Fruit fly (Drosophila melanogaster): ENCODE measurements around the gene Hs3st-B.

The Hs3st-B gene

DNA sequence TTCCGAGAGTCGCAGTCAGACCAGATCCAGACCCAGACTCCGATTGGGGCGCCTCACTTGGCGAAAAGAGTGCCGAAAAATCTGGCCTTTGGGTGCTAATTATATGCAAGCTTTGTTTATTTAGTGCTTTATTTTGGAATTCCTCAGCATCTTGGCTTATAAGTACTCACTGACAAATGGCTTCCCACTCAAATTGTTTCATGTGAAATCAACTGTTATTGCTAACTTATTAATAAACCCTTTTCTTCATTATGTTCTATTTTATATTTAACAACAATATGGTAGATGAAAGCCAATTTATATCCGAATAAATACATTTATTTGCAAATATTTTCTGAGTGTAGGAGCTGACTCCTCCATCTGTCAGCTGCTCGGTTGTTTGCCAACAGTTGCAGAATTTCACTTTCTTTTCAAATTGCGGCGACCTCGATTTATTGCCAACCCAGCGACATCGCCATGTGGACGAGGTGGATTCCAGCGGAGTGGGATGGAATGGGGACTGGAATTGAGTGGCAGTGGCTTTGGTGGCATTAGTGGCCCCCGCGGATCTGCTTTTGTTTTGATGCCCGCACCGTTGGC lies 18.5 kb upstream of the Hs3st-B start:
- TF ChIP-seq psq (optimal IDR thresholded peaks at IDR 0.05) (no peak), CG8478 (optimal IDR thresholded peaks at IDR 0.05) (no peak), usp (GFP tag; optimal IDR thresholded peaks at IDR 0.05) (no peak), Dll (optimal IDR thresholded peaks at IDR 0.05) (no peak), EcR (GFP tag; optimal IDR thresholded peaks at IDR 0.05) (no peak)

DNA sequence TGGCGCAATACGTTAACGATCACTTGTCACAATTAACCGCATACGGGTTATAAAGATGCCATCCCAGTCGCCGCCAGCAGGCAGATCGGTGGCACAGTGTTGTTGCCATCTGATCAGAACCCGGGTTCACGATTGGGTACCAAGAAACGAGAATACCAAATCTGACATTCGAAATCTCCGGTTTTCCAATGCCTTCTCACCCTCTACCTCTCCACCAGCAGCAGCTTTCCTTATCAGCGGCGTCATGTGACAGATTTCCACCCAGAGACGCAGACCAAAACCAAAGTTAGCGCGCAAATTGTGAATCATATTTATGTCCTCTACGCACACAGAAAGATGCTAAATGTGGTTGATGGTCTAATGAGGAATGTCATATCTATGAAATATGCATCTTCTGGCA lies 9.8 kb upstream of the Hs3st-B start:
- TF ChIP-seq CG8478 (optimal IDR thresholded peaks at IDR 0.05) (no peak), pan (optimal IDR thresholded peaks at IDR 0.05) (no peak), Dll (optimal IDR thresholded peaks at IDR 0.05) (no peak), psq (optimal IDR thresholded peaks at IDR 0.05) (no peak), EcR (GFP tag; optimal IDR thresholded peaks at IDR 0.05) (no peak), usp (GFP tag; optimal IDR thresholded peaks at IDR 0.05) (no peak)

DNA sequence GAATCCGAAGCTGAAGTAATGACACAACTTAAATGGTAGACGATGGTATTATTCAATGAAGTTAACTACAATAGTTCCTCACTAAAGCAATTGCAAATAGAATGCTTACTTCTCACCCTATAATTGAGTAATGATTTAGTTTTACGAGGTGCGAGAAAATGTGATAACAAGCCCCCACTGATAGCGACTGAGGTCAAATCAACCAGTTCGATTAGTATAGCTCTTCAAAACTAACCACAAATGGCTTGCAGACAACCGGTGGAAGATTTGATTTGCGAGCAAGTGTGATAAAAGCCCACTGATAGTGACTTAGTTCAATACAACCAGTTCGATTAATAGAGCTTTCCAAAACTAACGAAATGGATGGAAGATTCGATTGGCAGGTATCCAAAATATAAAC lies 9.1 kb upstream of the Hs3st-B start:
- no peak for TF ChIP-seq Dll (optimal IDR thresholded peaks at IDR 0.05)
- TF ChIP-seq EcR (GFP tag; optimal IDR thresholded peaks at IDR 0.05), result no peak
- TF ChIP-seq CG8478 (optimal IDR thresholded peaks at IDR 0.05), result no peak
- no peak for TF ChIP-seq pan (optimal IDR thresholded peaks at IDR 0.05)
- no peak for TF ChIP-seq psq (optimal IDR thresholded peaks at IDR 0.05)
- no peak for TF ChIP-seq usp (GFP tag; optimal IDR thresholded peaks at IDR 0.05)

DNA sequence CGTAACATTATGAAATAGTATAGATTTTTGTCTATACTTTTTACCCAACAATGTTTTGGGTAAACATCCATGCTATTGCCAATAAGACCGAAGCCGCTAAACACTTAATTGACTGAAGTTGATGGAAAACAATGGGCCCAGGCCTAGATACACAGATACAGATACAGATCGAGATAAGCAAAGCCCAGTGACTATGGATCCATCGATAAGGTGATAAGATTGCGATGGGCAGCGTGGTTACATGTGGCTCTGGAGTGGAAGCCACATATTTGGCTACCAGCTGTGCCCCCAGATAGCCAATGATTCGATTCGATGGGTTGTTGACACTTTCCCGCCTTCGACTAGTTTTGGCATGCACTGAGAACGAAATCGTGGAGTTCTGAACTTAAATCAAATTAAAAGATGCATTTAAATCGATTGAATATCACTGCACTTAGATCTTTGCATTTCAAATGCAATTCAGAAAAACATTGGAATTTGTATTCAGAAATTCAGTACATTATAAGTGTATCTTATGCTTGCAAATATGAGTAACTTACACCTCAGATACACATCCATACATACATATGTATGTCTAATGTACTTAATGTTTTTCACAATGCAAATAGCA lies 8.1 kb upstream of the Hs3st-B start:
- TF ChIP-seq EcR (GFP tag; optimal IDR thresholded peaks at IDR 0.05), result no peak
- TF ChIP-seq pan (optimal IDR thresholded peaks at IDR 0.05), result no peak
- TF ChIP-seq CG8478 (optimal IDR thresholded peaks at IDR 0.05), result no peak
- no peak for TF ChIP-seq Dll (optimal IDR thresholded peaks at IDR 0.05)
- no peak for TF ChIP-seq psq (optimal IDR thresholded peaks at IDR 0.05)
- TF ChIP-seq usp (GFP tag; optimal IDR thresholded peaks at IDR 0.05), result no peak

DNA sequence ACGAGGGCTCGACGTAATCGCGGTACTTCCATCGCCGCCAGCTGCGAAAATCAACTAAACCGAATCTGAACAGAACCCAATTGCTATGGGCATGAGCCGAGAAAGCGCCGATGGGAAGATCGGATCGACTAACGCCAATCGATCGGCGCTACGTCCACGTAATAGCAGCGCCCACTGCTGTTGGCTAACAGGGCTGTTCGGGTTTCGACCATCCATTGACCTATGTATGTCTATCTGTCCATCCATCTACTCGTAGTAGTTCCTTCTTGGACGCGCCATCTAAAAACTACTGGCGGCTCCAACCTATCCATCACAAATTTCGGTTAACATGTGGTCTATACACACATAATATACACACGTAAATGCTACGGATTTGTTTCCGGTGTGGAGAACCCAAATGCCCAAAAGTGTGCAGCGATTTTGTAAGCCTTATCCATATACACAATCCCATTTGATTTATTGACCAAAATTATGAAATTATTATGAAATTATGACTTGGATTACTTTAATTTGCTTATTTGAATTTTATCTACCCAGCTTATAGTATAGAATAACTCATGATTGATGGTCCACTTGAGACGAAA lies 6.6 kb upstream of the Hs3st-B start, which contains the start of gene CG14196:
Gene CG14196 (minus strand): TSS at position 51 of the 584 bp plus-strand sequence.
- TF ChIP-seq CG8478 (optimal IDR thresholded peaks at IDR 0.05), result no peak

DNA sequence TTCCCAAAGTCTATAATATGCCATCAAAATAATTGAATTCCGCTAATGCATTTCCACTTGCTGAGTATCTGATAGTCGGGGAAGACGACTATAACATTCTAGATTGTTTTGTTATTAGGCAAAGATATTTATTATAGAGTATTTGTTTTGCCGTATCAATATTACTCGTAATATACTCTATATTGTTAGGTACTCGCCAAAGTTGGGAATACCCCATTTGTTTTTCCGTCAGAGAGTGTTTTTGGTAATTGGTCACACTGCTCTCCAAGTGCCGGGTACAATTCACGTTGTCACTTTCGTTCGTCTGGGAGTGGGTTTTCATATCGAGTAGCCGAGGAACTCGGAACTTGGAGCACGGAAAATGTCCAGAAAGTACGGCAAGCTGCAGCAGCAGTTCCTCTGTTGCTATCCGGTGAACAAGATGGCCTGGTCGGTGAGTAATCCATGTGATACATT lies 5.0 kb upstream of the Hs3st-B start, which contains the start of gene CG7889:
Gene CG7889 (plus strand): TSS at position 253 of the 456 bp plus-strand sequence.
- no peak for TF ChIP-seq pan (optimal IDR thresholded peaks at IDR 0.05)
- no peak for TF ChIP-seq psq (optimal IDR thresholded peaks at IDR 0.05)
- no peak for TF ChIP-seq CG8478 (optimal IDR thresholded peaks at IDR 0.05)
- TF ChIP-seq usp (GFP tag; optimal IDR thresholded peaks at IDR 0.05), result no peak
- no peak for TF ChIP-seq Dll (optimal IDR thresholded peaks at IDR 0.05)
- no peak for TF ChIP-seq EcR (GFP tag; optimal IDR thresholded peaks at IDR 0.05)

DNA sequence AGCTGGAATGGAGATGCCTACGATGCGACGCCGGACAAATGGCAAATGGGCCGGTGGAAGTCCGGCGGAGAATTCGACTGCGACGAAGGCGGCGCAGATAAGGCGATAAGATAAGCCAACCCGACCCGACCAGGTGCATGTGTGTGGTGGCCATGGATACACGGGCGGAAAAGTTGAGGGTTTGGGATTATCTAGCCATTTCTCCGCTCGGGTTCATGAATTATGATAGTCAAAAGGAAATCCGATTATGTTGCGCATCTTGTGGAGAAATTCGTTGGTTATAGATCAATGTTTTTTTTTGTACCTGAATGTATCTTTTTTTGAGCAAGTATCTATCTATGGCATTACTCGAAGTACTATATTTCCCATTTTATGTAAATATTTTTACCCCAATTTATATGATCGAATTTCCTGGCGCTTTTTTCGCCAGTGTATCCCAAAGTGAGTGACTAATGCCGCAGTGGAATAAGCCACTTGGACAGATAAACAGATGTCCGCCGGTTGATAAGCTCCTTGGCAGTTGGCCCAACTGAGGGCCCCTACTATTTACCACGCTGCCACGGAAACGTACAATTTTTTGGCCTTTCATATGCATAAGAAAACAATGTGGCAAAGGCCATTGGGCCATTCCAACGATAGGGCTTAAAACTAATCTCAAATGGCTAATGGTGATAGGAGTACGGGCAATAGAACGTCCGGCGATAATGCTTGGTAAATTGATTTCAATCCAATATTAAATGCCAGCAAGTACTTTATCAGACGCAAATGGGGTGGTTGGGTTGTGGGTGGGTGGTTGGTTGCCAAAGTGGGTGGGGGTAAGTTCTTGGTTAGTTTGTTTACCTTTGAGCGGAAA lies 1.0 kb upstream of the Hs3st-B start, which contains the start of gene CG7992:
Gene CG7992 (minus strand): TSS at position 51 of the 853 bp plus-strand sequence.
- TF ChIP-seq CG8478 (optimal IDR thresholded peaks at IDR 0.05), result no peak
- TF ChIP-seq EcR (GFP tag; optimal IDR thresholded peaks at IDR 0.05), result no peak
- TF ChIP-seq usp (GFP tag; optimal IDR thresholded peaks at IDR 0.05), result no peak
- TF ChIP-seq Dll (optimal IDR thresholded peaks at IDR 0.05), result no peak
- TF ChIP-seq pan (optimal IDR thresholded peaks at IDR 0.05), result no peak
- no peak for TF ChIP-seq psq (optimal IDR thresholded peaks at IDR 0.05)

DNA sequence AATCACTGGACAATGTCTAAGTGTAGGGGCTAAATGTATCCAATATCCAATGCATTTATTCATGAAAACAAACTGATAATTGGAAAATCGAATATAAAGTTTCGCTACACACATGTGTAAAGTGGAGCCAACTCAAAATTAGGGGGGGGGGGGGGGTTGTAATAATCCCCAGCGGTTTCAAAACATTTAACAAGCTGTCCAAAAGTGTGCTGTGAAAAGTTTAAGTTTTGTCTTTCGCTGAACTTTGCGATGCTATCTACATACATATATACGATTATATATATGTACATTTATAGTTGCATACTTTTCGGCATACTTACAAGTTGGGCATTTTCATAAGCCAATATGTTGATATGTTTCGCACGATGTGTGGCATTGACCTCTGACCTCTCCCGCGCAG lies 900 bp downstream of the Hs3st-B start:
- no peak for TF ChIP-seq pan (optimal IDR thresholded peaks at IDR 0.05)
- no peak for TF ChIP-seq EcR (GFP tag; optimal IDR thresholded peaks at IDR 0.05)
- TF ChIP-seq psq (optimal IDR thresholded peaks at IDR 0.05), result no peak
- no peak for TF ChIP-seq Dll (optimal IDR thresholded peaks at IDR 0.05)
- TF ChIP-seq usp (GFP tag; optimal IDR thresholded peaks at IDR 0.05), result no peak
- TF ChIP-seq CG8478 (optimal IDR thresholded peaks at IDR 0.05), result no peak

DNA sequence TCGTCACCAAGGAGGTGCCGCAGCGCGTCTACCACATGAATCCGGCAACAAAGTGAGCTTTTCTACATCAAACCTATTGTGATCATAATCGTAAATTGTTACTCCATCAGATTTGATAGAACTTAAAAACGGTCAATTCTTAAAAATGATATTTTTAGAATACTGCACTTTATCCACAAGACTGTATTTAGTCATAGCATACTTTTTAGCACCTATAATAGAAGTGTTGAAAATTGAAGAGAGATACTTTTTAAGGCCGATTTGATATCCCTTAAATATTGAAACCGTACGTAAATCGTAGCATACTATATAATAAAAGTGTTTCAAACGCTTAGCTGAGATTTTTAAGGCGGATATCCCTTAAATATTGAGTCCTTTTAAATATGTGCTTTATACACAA lies 1.7 kb downstream of the Hs3st-B start:
- no peak for TF ChIP-seq EcR (GFP tag; optimal IDR thresholded peaks at IDR 0.05)

DNA sequence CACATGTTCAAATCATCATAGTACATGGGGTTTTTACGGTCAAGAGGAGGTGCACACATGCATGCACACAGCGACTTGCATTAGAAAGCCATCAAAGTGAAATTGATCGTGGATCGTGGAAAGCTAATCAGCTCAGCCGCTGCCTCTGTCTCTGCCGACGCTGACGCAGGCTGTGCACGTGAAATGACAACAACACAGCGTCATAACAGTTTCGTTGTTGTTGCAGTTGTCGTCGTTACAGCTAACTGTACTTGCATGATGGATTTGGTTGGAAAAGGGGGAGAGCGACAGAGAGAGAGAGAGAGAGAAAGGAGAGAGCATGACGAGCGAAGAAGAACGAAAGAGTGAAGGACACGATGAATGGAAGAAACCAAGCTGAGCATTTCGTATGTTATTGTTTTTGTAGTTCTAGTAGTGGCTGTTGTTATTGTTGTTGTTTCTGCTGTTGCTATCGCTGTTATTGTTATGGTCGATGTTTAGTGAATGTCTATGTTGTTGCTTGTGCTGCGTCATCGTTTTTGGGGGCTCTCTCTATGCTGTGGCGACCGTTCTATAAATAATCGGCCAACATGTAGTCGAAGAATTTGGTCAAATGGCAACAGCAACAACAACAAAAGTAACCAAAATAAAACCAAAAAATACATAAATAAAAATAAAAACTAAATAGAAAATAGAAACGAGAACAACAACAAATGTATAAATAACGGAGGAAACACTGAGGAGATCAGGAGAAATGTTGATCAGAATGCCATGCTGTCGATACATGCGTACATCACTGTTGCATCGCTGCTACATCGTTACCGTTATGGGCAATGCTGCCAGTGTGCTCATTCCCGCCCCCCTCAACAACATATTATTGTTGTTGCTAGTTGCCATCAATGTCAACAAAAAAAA lies 11.6 kb downstream of the Hs3st-B start:
- TF ChIP-seq pan (optimal IDR thresholded peaks at IDR 0.05), result no peak
- TF ChIP-seq CG8478 (optimal IDR thresholded peaks at IDR 0.05), result no peak
- no peak for TF ChIP-seq Dll (optimal IDR thresholded peaks at IDR 0.05)
- no peak for TF ChIP-seq psq (optimal IDR thresholded peaks at IDR 0.05)
- TF ChIP-seq usp (GFP tag; optimal IDR thresholded peaks at IDR 0.05), result no peak
- TF ChIP-seq EcR (GFP tag; optimal IDR thresholded peaks at IDR 0.05), result no peak

DNA sequence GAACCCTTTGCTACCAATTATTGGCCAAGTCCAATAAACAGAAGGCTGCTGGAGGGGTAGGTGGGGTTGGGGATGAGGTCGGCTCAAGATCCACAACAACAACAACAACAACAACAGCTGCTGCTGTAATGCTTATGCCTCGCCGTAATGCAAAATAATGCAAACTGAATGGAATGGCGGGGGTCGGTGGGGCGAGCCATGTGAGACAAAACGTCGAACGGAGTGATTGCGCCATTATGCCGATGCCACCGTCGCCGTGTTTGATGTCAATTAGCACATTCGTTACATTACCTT lies 12.2 kb downstream of the Hs3st-B start:
- TF ChIP-seq Dll (optimal IDR thresholded peaks at IDR 0.05) (peak; percentile 4), CG8478 (optimal IDR thresholded peaks at IDR 0.05) (no peak), usp (GFP tag; optimal IDR thresholded peaks at IDR 0.05) (no peak), pan (optimal IDR thresholded peaks at IDR 0.05) (no peak), EcR (GFP tag; optimal IDR thresholded peaks at IDR 0.05) (no peak), psq (optimal IDR thresholded peaks at IDR 0.05) (no peak)
